Fruit fly (Drosophila melanogaster): ENCODE measurements around the gene CG9231.

Gene CG9231

dm6 chr3L:19585979-19586378, at the start of gene CG9231, which contains the start of gene CG9330 (continued):
- TF ChIP-seq Ets65A (GFP tag) (peak; percentile 55), CG17361 (GFP tag; IDR thresholded peaks at IDR 0.05) (peak; percentile 38; the same call in 1 of the 3 replicates), Dp (GFP tag; optimal IDR thresholded peaks at IDR 0.05) (peak; percentile 39), sens (GFP tag) (peak; percentile 89), cato (GFP tag; optimal IDR thresholded peaks at IDR 0.05; ENCODE audit: borderline replicate concordance) (no peak), onecut (GFP tag; IDR thresholded peaks at IDR 0.05) (peak; percentile 37; the same call in 1 of the 2 replicates), HmgZ (tag; optimal IDR thresholded peaks at IDR 0.05) (peak; percentile 56), CG17186 (GFP tag; optimal IDR thresholded peaks at IDR 0.05) (peak; percentile 40), row (GFP tag; IDR thresholded peaks at IDR 0.05) (peak; percentile 52; the same call in 1 of the 3 replicates), Blimp-1 (GFP tag; optimal IDR thresholded peaks at IDR 0.05) (peak; percentile 5), sd (tag; optimal IDR thresholded peaks at IDR 0.05) (peak; percentile 50), CG12769 (tag; optimal IDR thresholded peaks at IDR 0.05) (peak; percentile 51), CG30020 (tag; optimal IDR thresholded peaks at IDR 0.05) (peak; percentile 57), CG10543 (GFP tag; optimal IDR thresholded peaks at IDR 0.05) (peak; percentile 22), CG1647 (GFP tag; optimal IDR thresholded peaks at IDR 0.05) (no peak), Vsx1 (GFP tag; optimal IDR thresholded peaks at IDR 0.05) (no peak), CG13624 (GFP tag; optimal IDR thresholded peaks at IDR 0.05) (peak; percentile 22), CG34422 (GFP tag; IDR thresholded peaks at IDR 0.05) (peak; percentile 49; the same call in 1 of the 3 replicates), Side (GFP tag; optimal IDR thresholded peaks at IDR 0.05) (peak; percentile 5), ewg (GFP tag; optimal IDR thresholded peaks at IDR 0.05) (peak; percentile 26), CG14667 (GFP tag; IDR thresholded peaks at IDR 0.05) (no peak), CG3847 (GFP tag; IDR thresholded peaks at IDR 0.05) (peak; percentile 4; the same call in 1 of the 2 replicates), h (optimal IDR thresholded peaks at IDR 0.05) (no peak), sug (tag; optimal IDR thresholded peaks at IDR 0.05) (peak; percentile 36), CG4854 (GFP tag; optimal IDR thresholded peaks at IDR 0.05) (peak; percentile 31), Ptx1 (GFP tag; IDR thresholded peaks at IDR 0.05) (peak; percentile 11; the same call in 1 of the 2 replicates), Hmr (GFP tag; optimal IDR thresholded peaks at IDR 0.05) (peak; percentile 18), lilli (GFP tag; optimal IDR thresholded peaks at IDR 0.05) (peak; percentile 58), CG8924 (tag; optimal IDR thresholded peaks at IDR 0.05) (peak; percentile 3), grau (tag; optimal IDR thresholded peaks at IDR 0.05) (peak; percentile 32), Stat92E (GFP tag; optimal IDR thresholded peaks at IDR 0.05) (peak in 1 of 3 experiments; percentile 42), Hey (tag; optimal IDR thresholded peaks at IDR 0.05) (no peak), CG13775 (GFP tag; optimal IDR thresholded peaks at IDR 0.05) (peak; percentile 41), CG15514 (GFP tag; optimal IDR thresholded peaks at IDR 0.05) (peak; percentile 50), Myb (GFP tag; optimal IDR thresholded peaks at IDR 0.05) (peak; percentile 31), CG2116 (GFP tag; optimal IDR thresholded peaks at IDR 0.05) (peak; percentile 61), CG13287 (GFP tag; IDR thresholded peaks at IDR 0.05; ENCODE audit: partially characterized antibody) (peak; percentile 58), CG17328 (GFP tag; IDR thresholded peaks at IDR 0.05) (peak; percentile 33; the same call in 1 of the 2 replicates), gsb-n (tag; optimal IDR thresholded peaks at IDR 0.05) (peak; percentile 40), CG18764 (GFP tag; optimal IDR thresholded peaks at IDR 0.05) (peak; percentile 19), CG1602 (GFP tag; optimal IDR thresholded peaks at IDR 0.05) (peak; percentile 17), kni (GFP tag; optimal IDR thresholded peaks at IDR 0.05) (peak; percentile 38), Asciz (GFP tag; optimal IDR thresholded peaks at IDR 0.05) (peak; percentile 10), knrl (GFP tag; IDR thresholded peaks at IDR 0.05; ENCODE audit: partially characterized antibody) (0 out of 3 replicates have a peak, but pooled peaks have one; percentile 32), gem (tag; optimal IDR thresholded peaks at IDR 0.05) (peak; percentile 39), CG12659 (GFP tag; optimal IDR thresholded peaks at IDR 0.05) (peak; percentile 84), CG18011 (GFP tag; optimal IDR thresholded peaks at IDR 0.05) (no peak), ems (GFP tag; optimal IDR thresholded peaks at IDR 0.05) (peak; percentile 9), CG2120 (GFP tag; optimal IDR thresholded peaks at IDR 0.05) (peak; percentile 52), CG1603 (tag; optimal IDR thresholded peaks at IDR 0.05) (peak; percentile 52)

All from whole organism, embryonic.